Fruit fly (Drosophila melanogaster) whole organism, wandering third instar larva: Measurements from ENCODE around the gene SoxN.

ENCODE experiments used
- Abd-B ChIP-seq: fragments of >200 bp; optimal IDR thresholded peaks from 2 replicates; lab custom pipeline; 2017; ENCODE audit warnings: missing biosample characterization, missing genetic modification characterization
- CG32264 ChIP-seq: fragments of 200-800 bp; sonication (Bioruptor generic); optimal IDR thresholded peaks from 2 replicates; lab custom pipeline; 2016; ENCODE audit warnings: missing biosample characterization, missing genetic modification characterization
- CG9705 ChIP-seq: fragments of 200-800 bp; sonication (Bioruptor generic); optimal IDR thresholded peaks from 2 replicates; lab custom pipeline; 2018; ENCODE audit warnings: missing biosample characterization, mild to moderate bottlenecking, missing genetic modification characterization
- Dfd ChIP-seq: fragments of >200 bp; optimal IDR thresholded peaks from 2 replicates; lab custom pipeline; 2017; ENCODE audit warnings: missing biosample characterization, missing genetic modification characterization
- Dif ChIP-seq: fragments of 200-275, 200-300 bp; sonication (Bioruptor generic); optimal IDR thresholded peaks from 2 replicates; lab custom pipeline; 2018; ENCODE audit warnings: missing biosample characterization, missing genetic modification characterization; ENCODE audit not compliant: partially characterized antibody
- GATAd ChIP-seq: sonication (Bioruptor generic); optimal IDR thresholded peaks from 2 replicates; lab custom pipeline; 2016; ENCODE audit warnings: missing biosample characterization, missing genetic modification characterization
- HLH106 ChIP-seq: fragments of 200-800 bp; optimal IDR thresholded peaks from 3 replicates; lab custom pipeline; 2019; ENCODE audit warnings: missing biosample characterization, mild to moderate bottlenecking, missing genetic modification characterization, moderate library complexity
- Hnf4 ChIP-seq: fragments of 200-800 bp; sonication (Bioruptor generic); optimal IDR thresholded peaks from 2 replicates; lab custom pipeline; 2016; ENCODE audit warnings: missing biosample characterization, mild to moderate bottlenecking, missing genetic modification characterization
- Hr78 ChIP-seq: fragments of >200 bp; optimal IDR thresholded peaks from 2 replicates; lab custom pipeline; 2017; ENCODE audit warnings: missing biosample characterization, missing genetic modification characterization
- Hr83 ChIP-seq: fragments of 200-300 bp; sonication (Bioruptor generic); optimal IDR thresholded peaks from 2 replicates; lab custom pipeline; 2016; ENCODE audit warnings: missing biosample characterization, mild to moderate bottlenecking, missing genetic modification characterization, moderate library complexity; ENCODE audit not compliant: poor library complexity, severe bottlenecking
- Jra ChIP-seq: sonication (Bioruptor generic); optimal IDR thresholded peaks from 2 replicates; lab custom pipeline; 2016; ENCODE audit warnings: missing biosample characterization, missing genetic modification characterization
- Mio ChIP-seq: sonication (Bioruptor generic); optimal IDR thresholded peaks from 2 replicates; lab custom pipeline; 2016; ENCODE audit warnings: missing biosample characterization, missing genetic modification characterization
- N ChIP-seq: fragments of >200 bp; optimal IDR thresholded peaks from 2 replicates; lab custom pipeline; 2018; ENCODE audit warnings: missing biosample characterization, missing external identifiers, missing genetic modification characterization
- OdsH ChIP-seq: fragments of 200-800 bp; sonication (Bioruptor generic); optimal IDR thresholded peaks from 2 replicates; lab custom pipeline; 2016; ENCODE audit warnings: missing biosample characterization, mild to moderate bottlenecking, missing genetic modification characterization
- Rel ChIP-seq, 2 experiments: fragments of 200-800 bp; sonication (Bioruptor generic) in 1 of 2; optimal IDR thresholded peaks; 2 replicates in 1 of 2; 3 replicates in 1 of 2; lab custom pipeline; 2016 to 2019; ENCODE audit warnings: mild to moderate bottlenecking in 2 of 2, missing biosample characterization in 2 of 2, missing genetic modification characterization in 2 of 2, moderate library complexity in 1 of 2
- Sp1 ChIP-seq: fragments of 200-800 bp; sonication (Bioruptor generic); optimal IDR thresholded peaks from 3 replicates; lab custom pipeline; 2019; ENCODE audit warnings: missing biosample characterization, mild to moderate bottlenecking, missing genetic modification characterization, moderate library complexity
- Vsx2 ChIP-seq: fragments of 200-300, 225-300 bp; sonication (Bioruptor generic); optimal IDR thresholded peaks from 2 replicates; lab custom pipeline; 2018; ENCODE audit warnings: missing biosample characterization, missing genetic modification characterization; ENCODE audit not compliant: partially characterized antibody
- br ChIP-seq: fragments of 200-800 bp; sonication (Bioruptor generic); optimal IDR thresholded peaks from 2 replicates; lab custom pipeline; 2016; ENCODE audit warnings: missing biosample characterization, missing genetic modification characterization
- dmrt93B ChIP-seq: fragments of 200-800 bp; sonication (Bioruptor generic); optimal IDR thresholded peaks from 2 replicates; lab custom pipeline; 2018; ENCODE audit warnings: missing biosample characterization, mild to moderate bottlenecking, missing genetic modification characterization
- dsf ChIP-seq: sonication (Bioruptor generic); optimal IDR thresholded peaks from 2 replicates; lab custom pipeline; 2016; ENCODE audit warnings: missing biosample characterization, missing genetic modification characterization, borderline replicate concordance
- foxo ChIP-seq, 2 experiments: fragments of 200-800 bp; sonication (Bioruptor generic); optimal IDR thresholded peaks; 2 replicates in 1 of 2; 3 replicates in 1 of 2; lab custom pipeline; 2016 to 2017; ENCODE audit warnings: missing biosample characterization in 2 of 2, missing genetic modification characterization in 2 of 2
- fru ChIP-seq: fragments of 200-800 bp; sonication (Bioruptor generic); optimal IDR thresholded peaks from 3 replicates; lab custom pipeline; 2016; ENCODE audit warnings: missing biosample characterization, mild to moderate bottlenecking, missing genetic modification characterization
- h ChIP-seq: fragments of 200-800 bp; sonication (Bioruptor generic); optimal IDR thresholded peaks from 3 replicates; lab custom pipeline; 2016; ENCODE audit warnings: missing biosample characterization, mild to moderate bottlenecking, missing genetic modification characterization
- jim ChIP-seq: fragments of 175-275, 200-325 bp; sonication (Bioruptor generic); optimal IDR thresholded peaks from 2 replicates; lab custom pipeline; 2016; ENCODE audit warnings: missing biosample characterization, mild to moderate bottlenecking, missing genetic modification characterization
- lola ChIP-seq: fragments of >200 bp; optimal IDR thresholded peaks from 2 replicates; lab custom pipeline; 2017; ENCODE audit warnings: missing biosample characterization, missing genetic modification characterization
- pan ChIP-seq: fragments of >200 bp; optimal IDR thresholded peaks from 2 replicates; lab custom pipeline; 2017
- psq ChIP-seq: fragments of 200-800 bp; sonication (Bioruptor generic); optimal IDR thresholded peaks from 3 replicates; lab custom pipeline; 2017; ENCODE audit warnings: missing biosample characterization, mild to moderate bottlenecking, missing genetic modification characterization, moderate library complexity
- rgr ChIP-seq: fragments of 200-800 bp; sonication (Bioruptor generic); optimal IDR thresholded peaks from 3 replicates; lab custom pipeline; 2016; ENCODE audit warnings: missing biosample characterization, mild to moderate bottlenecking, missing genetic modification characterization
- sage ChIP-seq: fragments of 200-800 bp; sonication (Bioruptor generic); optimal IDR thresholded peaks from 2 replicates; lab custom pipeline; 2016; ENCODE audit warnings: missing biosample characterization, mild to moderate bottlenecking, missing genetic modification characterization
- sv ChIP-seq: fragments of 200-800 bp; sonication (Bioruptor generic); optimal IDR thresholded peaks from 3 replicates; lab custom pipeline; 2016; ENCODE audit warnings: missing biosample characterization, missing genetic modification characterization
- woc ChIP-seq: sonication (Bioruptor generic); optimal IDR thresholded peaks from 2 replicates; lab custom pipeline; 2016; ENCODE audit warnings: missing biosample characterization, mild to moderate bottlenecking, missing genetic modification characterization

The SoxN gene

dm6 chr2L:8825222-8825869, at the start of gene SoxN:
SoxN (plus strand) TSS chr2L:8825645.
- TF ChIP-seq Hr78 (GFP tag; lab: Kevin White, UChicago) (no peak), Hr83 (GFP tag; lab: Kevin White, UChicago) (peak; percentile 21), lola (GFP tag; lab: Kevin White, UChicago) (no peak), pan (lab: Kevin White, UChicago) (no peak), Abd-B (GFP tag; lab: Kevin White, UChicago) (no peak), psq (GFP tag; lab: Kevin White, UChicago) (peak; percentile 2), Vsx2 (GFP tag; lab: Kevin White, UChicago) (peak; percentile 84), rgr (GFP tag; lab: Kevin White, UChicago) (peak; percentile 21), woc (GFP tag; lab: Kevin White, UChicago) (no peak), Sp1 (GFP tag; lab: Kevin White, UChicago) (peak; percentile 12), fru (peak; percentile 7), N (GFP tag; lab: Kevin White, UChicago) (peak; percentile 86), Dif (GFP tag; lab: Kevin White, UChicago) (peak; percentile 26), Mio (GFP tag; lab: Kevin White, UChicago) (no peak), h (GFP tag; lab: Kevin White, UChicago) (peak; percentile 17)

- no peak for TF ChIP-seq Hnf4 (GFP tag; lab: Kevin White, UChicago)
- TF ChIP-seq br (GFP tag; lab: Kevin White, UChicago) = no peak
- TF ChIP-seq Sp1 (GFP tag; lab: Kevin White, UChicago) = no peak
- TF ChIP-seq jim (GFP tag; lab: Kevin White, UChicago) = no peak
- no peak for TF ChIP-seq Hr83 (GFP tag; lab: Kevin White, UChicago)
- no peak for TF ChIP-seq Dif (GFP tag; lab: Kevin White, UChicago)
- no peak for TF ChIP-seq sv (GFP tag; lab: Kevin White, UChicago)
- no peak for TF ChIP-seq HLH106 (tag; lab: Kevin White, UChicago)
- TF ChIP-seq foxo (GFP tag; optimal IDR thresholded peaks at IDR 0.05; lab: Kevin White, UChicago) = no peak
- TF ChIP-seq pan (lab: Kevin White, UChicago) = no peak
- no peak for TF ChIP-seq Dfd (GFP tag; lab: Kevin White, UChicago)
- no peak for TF ChIP-seq Jra (GFP tag; lab: Kevin White, UChicago)
- no peak for TF ChIP-seq sage (GFP tag; lab: Kevin White, UChicago)
- no peak for TF ChIP-seq dsf (GFP tag; lab: Kevin White, UChicago)
- no peak for TF ChIP-seq GATAd
- TF ChIP-seq h (GFP tag; lab: Kevin White, UChicago) = no peak
- no peak for TF ChIP-seq Hr78 (GFP tag; lab: Kevin White, UChicago)
- TF ChIP-seq Mio (GFP tag; lab: Kevin White, UChicago) = no peak
- no peak for TF ChIP-seq CG9705
Measured at dm6 chr2L:8776163-8776562, 49.3 kb upstream of the SoxN start, which contains the start of gene LManV. LManV (minus strand) TSS chr2L:8776263.

dm6 chr2L:8781152-8781551, 44.3 kb upstream of the SoxN start, which contains the start of gene LManVI:
LManVI (minus strand) TSS chr2L:8781252.
- TF ChIP-seq rgr (GFP tag; lab: Kevin White, UChicago) = no peak
- no peak for TF ChIP-seq CG9705
- no peak for TF ChIP-seq Hnf4 (GFP tag; lab: Kevin White, UChicago)
- TF ChIP-seq sage (GFP tag; lab: Kevin White, UChicago) = no peak
- no peak for TF ChIP-seq Rel (GFP tag; optimal IDR thresholded peaks at IDR 0.05; lab: Kevin White, UChicago)
- TF ChIP-seq Rel (tag; optimal IDR thresholded peaks at IDR 0.05; lab: Kevin White, UChicago) = no peak
- no peak for TF ChIP-seq Dif (GFP tag; lab: Kevin White, UChicago)
- TF ChIP-seq dmrt93B = no peak
- TF ChIP-seq jim (GFP tag; lab: Kevin White, UChicago) = no peak
- TF ChIP-seq Vsx2 (GFP tag; lab: Kevin White, UChicago) = no peak
- no peak for TF ChIP-seq sv (GFP tag; lab: Kevin White, UChicago)
- no peak for TF ChIP-seq CG32264
- TF ChIP-seq Dfd (GFP tag; lab: Kevin White, UChicago) = no peak
- no peak for TF ChIP-seq Abd-B (GFP tag; lab: Kevin White, UChicago)
- no peak for TF ChIP-seq Hr83 (GFP tag; lab: Kevin White, UChicago)
- no peak for TF ChIP-seq HLH106 (tag; lab: Kevin White, UChicago)
- no peak for TF ChIP-seq Jra (GFP tag; lab: Kevin White, UChicago)
- no peak for TF ChIP-seq OdsH (GFP tag; lab: Kevin White, UChicago)
- TF ChIP-seq Mio (GFP tag; lab: Kevin White, UChicago) = no peak
